Fruit fly (Drosophila melanogaster) whole organism, wandering third instar larva: ENCODE measurements around the gene Argk2.

Source experiments
- Abd-B ChIP-seq: fragments of >200 bp; optimal IDR thresholded peaks from 2 replicates; lab custom pipeline; 2017; ENCODE audit warnings: missing biosample characterization, missing genetic modification characterization
- CG9705 ChIP-seq: fragments of 200-800 bp; sonication (Bioruptor generic); optimal IDR thresholded peaks from 2 replicates; lab custom pipeline; 2018; ENCODE audit warnings: missing biosample characterization, mild to moderate bottlenecking, missing genetic modification characterization
- CrebA ChIP-seq: fragments of 200-800 bp; sonication (Bioruptor generic); optimal IDR thresholded peaks from 2 replicates; lab custom pipeline; 2016; ENCODE audit warnings: missing biosample characterization, mild to moderate bottlenecking, missing genetic modification characterization, borderline replicate concordance
- Hnf4 ChIP-seq: fragments of 200-800 bp; sonication (Bioruptor generic); optimal IDR thresholded peaks from 2 replicates; lab custom pipeline; 2016; ENCODE audit warnings: missing biosample characterization, mild to moderate bottlenecking, missing genetic modification characterization
- Myc ChIP-seq: fragments of >200 bp; optimal IDR thresholded peaks from 2 replicates; lab custom pipeline; 2017
- N ChIP-seq: fragments of >200 bp; optimal IDR thresholded peaks from 2 replicates; lab custom pipeline; 2018; ENCODE audit warnings: missing biosample characterization, missing external identifiers, missing genetic modification characterization
- OdsH ChIP-seq: fragments of 200-800 bp; sonication (Bioruptor generic); optimal IDR thresholded peaks from 2 replicates; lab custom pipeline; 2016; ENCODE audit warnings: missing biosample characterization, mild to moderate bottlenecking, missing genetic modification characterization
- br ChIP-seq: fragments of 200-800 bp; sonication (Bioruptor generic); optimal IDR thresholded peaks from 2 replicates; lab custom pipeline; 2016; ENCODE audit warnings: missing biosample characterization, missing genetic modification characterization
- pan ChIP-seq: fragments of >200 bp; optimal IDR thresholded peaks from 2 replicates; lab custom pipeline; 2017
- psq ChIP-seq: fragments of 200-800 bp; sonication (Bioruptor generic); optimal IDR thresholded peaks from 3 replicates; lab custom pipeline; 2017; ENCODE audit warnings: missing biosample characterization, mild to moderate bottlenecking, missing genetic modification characterization, moderate library complexity

DNA sequence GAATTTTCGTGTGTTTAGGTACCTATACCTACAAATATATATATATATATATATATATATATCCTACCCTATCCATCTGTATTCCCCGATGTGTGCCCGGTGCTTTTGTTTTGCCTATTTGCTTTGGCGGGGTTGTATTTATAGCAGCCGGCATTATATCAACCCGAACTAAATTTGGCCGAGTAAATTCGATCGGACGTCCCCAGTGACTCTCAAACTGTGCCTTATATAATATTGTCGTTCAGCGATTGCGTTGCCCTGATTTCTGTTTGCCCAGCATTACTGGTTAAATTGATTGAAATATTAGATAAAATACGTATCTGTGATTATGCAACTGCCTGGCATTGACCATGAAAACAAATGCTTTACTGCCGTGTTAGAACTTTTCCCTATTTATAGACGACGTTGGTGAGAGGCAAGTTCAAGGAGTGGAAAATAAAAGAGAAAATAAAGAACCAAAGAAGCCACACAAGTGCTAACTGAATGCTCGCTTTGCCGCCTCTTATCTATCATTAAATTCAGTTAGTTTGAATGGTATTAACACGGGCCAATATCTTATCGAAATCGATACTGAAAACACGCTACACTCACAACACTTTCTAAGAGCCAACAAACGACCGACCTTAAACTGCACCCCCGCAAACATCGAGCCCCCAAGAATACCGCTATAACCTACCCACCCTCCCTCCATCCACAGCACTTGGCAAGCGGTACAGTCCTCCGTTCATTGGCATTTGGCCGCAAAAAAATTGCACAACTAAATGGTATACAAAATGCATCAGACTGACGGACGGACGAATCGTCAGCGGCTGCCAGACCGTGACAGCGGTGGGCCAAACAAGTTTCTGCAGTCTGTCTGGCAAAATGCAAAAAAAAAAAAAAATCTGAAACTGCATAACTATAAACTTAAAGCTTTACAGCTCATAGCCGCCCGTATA is 8.9 kb downstream of the Argk2 start:
- TF ChIP-seq Hnf4 (GFP tag; lab: Kevin White, UChicago) (no peak), N (GFP tag; lab: Kevin White, UChicago) (no peak), Abd-B (GFP tag; lab: Kevin White, UChicago) (no peak), psq (GFP tag; lab: Kevin White, UChicago) (no peak), CrebA (GFP tag; lab: Kevin White, UChicago) (no peak), pan (no peak), CG9705 (GFP tag; lab: Kevin White, UChicago) (no peak), OdsH (GFP tag; lab: Kevin White, UChicago) (no peak), Myc (no peak), br (GFP tag; lab: Kevin White, UChicago) (no peak)
